Worm (Caenorhabditis elegans): ENCODE data around the gene R03D7.8.

ce11 chrII:10950107-10950679, 6.5 kb downstream of the R03D7.8 start, which contains the start of gene gst-5:
- TF ChIP-seq ama-1 (optimal IDR thresholded peaks at IDR 0.05) (no peak), ceh-36 (tag; optimal IDR thresholded peaks at IDR 0.05) (no peak), aly-1 (tag; optimal IDR thresholded peaks at IDR 0.05) (no peak), scrt-1 (GFP tag; IDR thresholded peaks at IDR 0.05) (no peak), flt-1 (GFP tag; IDR thresholded peaks at IDR 0.05) (no peak)

Data from whole organism, early embryonic.